Fruit fly (Drosophila melanogaster) whole organism, embryonic: ENCODE results near the gene CG12674.

Experiments
- Ada2b ChIP-seq: fragments of 200-800 bp; sonication (Bioruptor generic); IDR thresholded peaks from 2 replicates; pipeline ENCODE4 v1.3.6; 2022; ENCODE audit warnings: missing biosample characterization, missing genetic modification characterization
- Atf-2 ChIP-seq: fragments of 200-800 bp; sonication (Bioruptor generic); optimal IDR thresholded peaks from 2 replicates; lab custom pipeline; 2016; ENCODE audit warnings: missing biosample characterization, missing genetic modification characterization
- Atf6 ChIP-seq: fragments of 200-800 bp; sonication (Bioruptor generic); IDR thresholded peaks from 2 replicates; pipeline ENCODE4 v1.3.6; 2022; ENCODE audit warnings: missing biosample characterization, missing genetic modification characterization
- Bgb ChIP-seq: fragments of 200-800 bp; sonication (Bioruptor generic); IDR thresholded peaks from 2 replicates; pipeline ENCODE4 v1.3.6; 2022; ENCODE audit warnings: missing biosample characterization, missing genetic modification characterization; ENCODE audit not compliant: partially characterized antibody
- CG10959 ChIP-seq: fragments of 200-800 bp; sonication (Bioruptor generic); IDR thresholded peaks from 2 replicates; pipeline ENCODE4 v1.3.6; 2022; ENCODE audit warnings: missing biosample characterization, missing genetic modification characterization
- CG12219 ChIP-seq: fragments of 200-800 bp; sonication (Bioruptor generic); optimal IDR thresholded peaks from 3 replicates; lab custom pipeline; 2018; ENCODE audit warnings: missing biosample characterization, mild to moderate bottlenecking, missing genetic modification characterization
- CG13287 ChIP-seq: fragments of 200-800 bp; sonication (Bioruptor generic); IDR thresholded peaks from 2 replicates; pipeline ENCODE4 v1.3.6; 2022; ENCODE audit warnings: missing biosample characterization, missing genetic modification characterization; ENCODE audit not compliant: partially characterized antibody
- CG13296 ChIP-seq: fragments of 200-800 bp; sonication (Bioruptor generic); optimal IDR thresholded peaks from 3 replicates; lab custom pipeline; 2018; ENCODE audit warnings: missing biosample characterization, mild to moderate bottlenecking, missing genetic modification characterization
- CG13894 ChIP-seq: fragments of 200-800 bp; sonication (Bioruptor generic); optimal IDR thresholded peaks from 3 replicates; lab custom pipeline; 2018; ENCODE audit warnings: missing biosample characterization, mild to moderate bottlenecking, missing genetic modification characterization, moderate library complexity
- CG14050 ChIP-seq: fragments of 200-800 bp; sonication (Bioruptor generic); IDR thresholded peaks from 3 replicates; pipeline ENCODE4 v1.3.6; 2022; ENCODE audit warnings: missing biosample characterization, missing genetic modification characterization
- CG14441 ChIP-seq: fragments of 200-800 bp; sonication (Bioruptor generic); IDR thresholded peaks from 2 replicates; pipeline ENCODE4 v1.3.6; 2022; ENCODE audit warnings: missing biosample characterization, missing genetic modification characterization
- CG14710 ChIP-seq: fragments of 200-800 bp; sonication (Bioruptor generic); optimal IDR thresholded peaks from 3 replicates; lab custom pipeline; 2019; ENCODE audit warnings: missing biosample characterization, mild to moderate bottlenecking, missing genetic modification characterization, moderate library complexity
- CG15073 ChIP-seq: fragments of 200-800 bp; sonication (Bioruptor generic); optimal IDR thresholded peaks from 2 replicates; lab custom pipeline; 2016; ENCODE audit warnings: missing biosample characterization, missing genetic modification characterization
- CG2712 ChIP-seq: fragments of 200-800 bp; optimal IDR thresholded peaks from 3 replicates; lab custom pipeline; 2019; ENCODE audit warnings: missing biosample characterization, mild to moderate bottlenecking, missing genetic modification characterization, moderate library complexity
- CG33213 ChIP-seq: fragments of 200-800 bp; sonication (Bioruptor generic); optimal IDR thresholded peaks from 3 replicates; lab custom pipeline; 2016; ENCODE audit warnings: missing biosample characterization, missing genetic modification characterization
- CG34376 ChIP-seq: fragments of 200-800 bp; sonication (Bioruptor generic); optimal IDR thresholded peaks from 2 replicates; lab custom pipeline; 2018; ENCODE audit warnings: missing biosample characterization, mild to moderate bottlenecking, missing genetic modification characterization
- CG3838 ChIP-seq: fragments of 200-800 bp; sonication (Bioruptor generic); optimal IDR thresholded peaks from 3 replicates; lab custom pipeline; 2016; ENCODE audit warnings: missing biosample characterization, missing genetic modification characterization
- CG5180 ChIP-seq: fragments of 200-800 bp; sonication (Bioruptor generic); optimal IDR thresholded peaks from 3 replicates; lab custom pipeline; 2017; ENCODE audit warnings: missing biosample characterization, missing genetic modification characterization, mild to moderate bottlenecking, moderate library complexity, missing genetic modification reagents
- CG7372 ChIP-seq: fragments of 200-800 bp; sonication (Bioruptor generic); IDR thresholded peaks from 2 replicates; pipeline ENCODE4 v1.3.6; 2022; ENCODE audit warnings: missing biosample characterization, missing genetic modification characterization
- D19A ChIP-seq: fragments of 200-800 bp; optimal IDR thresholded peaks from 3 replicates; lab custom pipeline; 2019; ENCODE audit warnings: missing biosample characterization, mild to moderate bottlenecking, missing genetic modification characterization, moderate library complexity
- E2f1 ChIP-seq: fragments of 200-800 bp; sonication (Bioruptor generic); IDR thresholded peaks from 2 replicates; pipeline ENCODE4 v1.3.6; 2022; ENCODE audit warnings: missing biosample characterization, missing genetic modification characterization
- Fer2 ChIP-seq: fragments of 200-800 bp; sonication (Bioruptor generic); optimal IDR thresholded peaks from 2 replicates; lab custom pipeline; 2018; ENCODE audit warnings: missing biosample characterization, mild to moderate bottlenecking, missing genetic modification characterization, moderate library complexity
- HLH4C ChIP-seq: fragments of 200-800 bp; sonication (Bioruptor generic); IDR thresholded peaks from 3 replicates; pipeline ENCODE4 v1.3.6; 2022; ENCODE audit warnings: missing biosample characterization, missing genetic modification characterization; ENCODE audit not compliant: partially characterized antibody
- Lpt ChIP-seq: fragments of >200 bp; optimal IDR thresholded peaks from 2 replicates; lab custom pipeline; 2018; ENCODE audit warnings: missing biosample characterization, missing genetic modification characterization
- MESR4 ChIP-seq: fragments of 200-800 bp; sonication (Bioruptor generic); optimal IDR thresholded peaks from 2 replicates; lab custom pipeline; 2018; ENCODE audit warnings: missing biosample characterization, mild to moderate bottlenecking, missing genetic modification characterization, moderate library complexity
- Med ChIP-seq: fragments of 200-800 bp; sonication (Bioruptor generic); peaks from one replicate; lab custom pipeline; 2016; ENCODE audit warnings: missing biosample characterization, missing genetic modification characterization, mild to moderate bottlenecking, inconsistent platforms, moderate library complexity
- Nf-YC ChIP-seq: fragments of 200-800 bp; optimal IDR thresholded peaks from 3 replicates; lab custom pipeline; 2019; ENCODE audit warnings: missing biosample characterization, mild to moderate bottlenecking, missing genetic modification characterization, moderate library complexity
- Opbp ChIP-seq: fragments of 200-800 bp; sonication (Bioruptor generic); IDR thresholded peaks from 3 replicates; pipeline ENCODE4 v1.3.6; 2022; ENCODE audit warnings: missing biosample characterization, missing genetic modification characterization; ENCODE audit not compliant: partially characterized antibody
- Sox100B ChIP-seq: fragments of 200-800 bp; sonication (Bioruptor generic); optimal IDR thresholded peaks from 3 replicates; lab custom pipeline; 2018; ENCODE audit warnings: missing biosample characterization, mild to moderate bottlenecking, missing genetic modification characterization
- Sry-δ ChIP-seq: fragments of 200-800 bp; sonication (Bioruptor generic); optimal IDR thresholded peaks from 2 replicates; lab custom pipeline; 2016; ENCODE audit warnings: missing biosample characterization, missing genetic modification characterization
- Vsx1 ChIP-seq: fragments of 200-800 bp; sonication (Bioruptor generic); optimal IDR thresholded peaks from 2 replicates; lab custom pipeline; 2017; ENCODE audit warnings: missing biosample characterization, mild to moderate bottlenecking, missing genetic modification characterization, missing genetic modification reagents
- ato ChIP-seq: fragments of 200-800 bp; sonication (Bioruptor generic); IDR thresholded peaks from 2 replicates; pipeline ENCODE4 v1.3.6; 2022; ENCODE audit warnings: missing biosample characterization, missing genetic modification characterization; ENCODE audit not compliant: partially characterized antibody
- az2 ChIP-seq: fragments of 200-800 bp; sonication (Bioruptor generic); optimal IDR thresholded peaks from 3 replicates; lab custom pipeline; 2016; ENCODE audit warnings: missing biosample characterization, missing genetic modification characterization
- bbx ChIP-seq: fragments of 200-800 bp; sonication (Bioruptor generic); IDR thresholded peaks from 2 replicates; pipeline ENCODE4 v1.3.6; 2022; ENCODE audit warnings: missing biosample characterization, missing genetic modification characterization; ENCODE audit not compliant: partially characterized antibody
- dmrt11E ChIP-seq: fragments of 200-800 bp; sonication (Bioruptor generic); optimal IDR thresholded peaks from 3 replicates; lab custom pipeline; 2018; ENCODE audit warnings: missing biosample characterization, mild to moderate bottlenecking, missing genetic modification characterization, moderate library complexity
- en ChIP-seq: fragments of 200-800 bp; sonication (Bioruptor generic); optimal IDR thresholded peaks from 2 replicates; lab custom pipeline; 2016; ENCODE audit warnings: missing biosample characterization, missing genetic modification characterization
- gem ChIP-seq: fragments of 200-800 bp; sonication (Bioruptor generic); optimal IDR thresholded peaks from 2 replicates; lab custom pipeline; 2019; ENCODE audit warnings: missing biosample characterization, mild to moderate bottlenecking, missing genetic modification characterization, moderate library complexity
- gro ChIP-seq: fragments of 200-800 bp; sonication (Bioruptor generic); optimal IDR thresholded peaks from 2 replicates; lab custom pipeline; 2016; ENCODE audit warnings: missing biosample characterization, missing genetic modification characterization
- mirr ChIP-seq: fragments of 200-800 bp; sonication (Bioruptor generic); optimal IDR thresholded peaks from 3 replicates; lab custom pipeline; 2018; ENCODE audit warnings: missing biosample characterization, mild to moderate bottlenecking, missing genetic modification characterization
- mld ChIP-seq: fragments of 200-800 bp; sonication (Bioruptor generic); IDR thresholded peaks from 3 replicates; pipeline ENCODE4 v1.3.6; 2022; ENCODE audit warnings: missing biosample characterization, missing genetic modification characterization; ENCODE audit not compliant: partially characterized antibody
- nom ChIP-seq: fragments of 200-800 bp; sonication (Bioruptor generic); optimal IDR thresholded peaks from 2 replicates; lab custom pipeline; 2017; ENCODE audit warnings: missing biosample characterization, missing genetic modification characterization, mild to moderate bottlenecking, moderate library complexity, missing genetic modification reagents
- run ChIP-seq: fragments of 200-800 bp; sonication (Bioruptor generic); optimal IDR thresholded peaks from 3 replicates; lab custom pipeline; 2018; ENCODE audit warnings: missing biosample characterization, mild to moderate bottlenecking, missing genetic modification characterization
- so ChIP-seq: fragments of 200-800 bp; sonication (Bioruptor generic); IDR thresholded peaks from 3 replicates; pipeline ENCODE4 v1.3.6; 2022; ENCODE audit warnings: missing biosample characterization, missing genetic modification characterization
- ssp ChIP-seq: fragments of 200-800 bp; sonication (Bioruptor generic); IDR thresholded peaks from 2 replicates; pipeline ENCODE4 v1.3.6; 2022; ENCODE audit warnings: missing biosample characterization, missing genetic modification characterization
- toy ChIP-seq: fragments of 200-800 bp; sonication (Bioruptor generic); IDR thresholded peaks from 2 replicates; pipeline ENCODE4 v1.3.6; 2022; ENCODE audit warnings: missing biosample characterization, missing genetic modification characterization
- tx ChIP-seq: fragments of 200-800 bp; sonication (Bioruptor generic); optimal IDR thresholded peaks from 2 replicates; lab custom pipeline; 2016; ENCODE audit warnings: missing biosample characterization, missing genetic modification characterization
- unc-4 ChIP-seq: fragments of 200-800 bp; sonication (Bioruptor generic); IDR thresholded peaks from 2 replicates; pipeline ENCODE4 v1.3.6; 2022; ENCODE audit warnings: missing biosample characterization, missing genetic modification characterization; ENCODE audit not compliant: partially characterized antibody
- wor ChIP-seq: fragments of 200-800 bp; sonication (Bioruptor generic); IDR thresholded peaks from 2 replicates; pipeline ENCODE4 v1.3.6; 2022; ENCODE audit warnings: missing biosample characterization, missing genetic modification characterization
- zen2 ChIP-seq: fragments of 200-800 bp; sonication (Bioruptor generic); IDR thresholded peaks from 3 replicates; pipeline ENCODE4 v1.3.6; 2022; ENCODE audit warnings: missing biosample characterization, missing genetic modification characterization; ENCODE audit not compliant: partially characterized antibody

The CG12674 gene

DNA sequence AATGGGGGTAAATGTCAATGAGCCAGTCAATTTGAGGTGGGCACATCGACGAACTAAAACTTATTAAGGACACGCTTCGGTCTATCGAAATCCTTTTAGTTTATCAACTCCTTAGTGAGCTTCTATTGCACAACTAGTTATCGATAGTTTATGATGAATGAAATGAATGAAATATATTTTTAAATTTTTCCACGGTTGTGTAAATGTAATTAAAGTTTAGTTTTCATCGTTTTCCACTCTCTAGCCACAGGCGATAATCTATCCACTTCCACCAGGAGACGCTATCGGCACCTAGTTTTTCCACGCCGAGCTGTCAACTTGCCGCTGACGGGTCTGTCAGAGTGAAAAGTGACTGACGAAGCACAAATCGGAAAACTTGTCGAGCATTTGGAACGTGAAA is at the start of gene CG12674:
Gene CG12674 (plus strand): TSS at position 301 of the 400 bp plus-strand sequence.
- TF ChIP-seq CG34376 (no peak), so (GFP tag; lab: Robert Waterston, UW) (no peak), Vsx1 (no peak), Fer2 (tag; lab: Kevin White, UChicago) (no peak), CG14441 (GFP tag; lab: Robert Waterston, UW) (no peak), toy (no peak), CG33213 (GFP tag; lab: Kevin White, UChicago) (no peak), CG10959 (no peak), nom (GFP tag; lab: Kevin White, UChicago) (no peak)

DNA sequence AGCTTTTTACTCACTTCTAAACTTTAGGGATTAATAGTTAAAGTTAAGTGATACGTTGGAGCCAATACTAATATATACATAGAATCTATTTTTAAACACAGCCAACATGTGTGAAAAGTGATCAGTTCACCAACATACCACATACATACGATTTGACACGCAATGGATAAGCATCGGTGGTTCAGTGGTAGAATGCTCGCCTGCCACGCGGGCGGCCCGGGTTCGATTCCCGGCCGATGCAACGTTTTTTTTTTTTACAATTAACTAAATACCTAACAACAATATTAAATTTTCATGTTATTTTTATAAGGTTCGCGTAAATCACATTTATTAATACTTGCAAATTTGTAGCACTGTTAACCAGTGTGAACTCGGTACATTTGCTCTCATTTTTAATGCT is 48.2 kb upstream of the CG12674 start:
- TF ChIP-seq Sox100B (GFP tag; lab: Kevin White, UChicago) (no peak), CG13287 (no peak; the same call in 1 of the 2 replicates), Med (GFP tag; lab: Kevin White, UChicago) (peak; percentile 33), HLH4C (GFP tag; lab: Robert Waterston, UW) (peak; percentile 42; the same call in 1 of the 3 replicates), zen2 (GFP tag; lab: Robert Waterston, UW) (0 out of 3 replicates have a peak, but pooled peaks have one; percentile 27), Lpt (GFP tag; lab: Kevin White, UChicago) (no peak), CG2712 (tag; lab: Kevin White, UChicago) (no peak), CG13894 (tag; lab: Kevin White, UChicago) (no peak), gem (tag; lab: Kevin White, UChicago) (no peak), CG3838 (GFP tag; lab: Kevin White, UChicago) (no peak), wor (no peak), CG14050 (GFP tag; lab: Robert Waterston, UW) (no peak), az2 (GFP tag; lab: Kevin White, UChicago) (no peak), CG15073 (GFP tag; lab: Kevin White, UChicago) (no peak), mirr (no peak), E2f1 (GFP tag; lab: Robert Waterston, UW) (no peak), CG5180 (GFP tag; lab: Kevin White, UChicago) (peak; percentile 13), CG12219 (no peak), Nf-YC (tag; lab: Kevin White, UChicago) (no peak), Ada2b (no peak), Atf-2 (GFP tag; lab: Kevin White, UChicago) (no peak), run (tag; lab: Kevin White, UChicago) (no peak), D19A (tag; lab: Kevin White, UChicago) (no peak), ato (GFP tag; lab: Robert Waterston, UW) (peak; percentile 77), CG7372 (GFP tag; lab: Robert Waterston, UW) (no peak), dmrt11E (no peak), unc-4 (GFP tag; lab: Robert Waterston, UW) (no peak), CG10959 (no peak), Atf6 (no peak), ssp (GFP tag; lab: Robert Waterston, UW) (no peak), tx (no peak), en (GFP tag; lab: Kevin White, UChicago) (no peak), mld (GFP tag; lab: Robert Waterston, UW) (peak; percentile 87), gro (GFP tag; lab: Kevin White, UChicago) (no peak), Opbp (GFP tag; lab: Robert Waterston, UW) (peak; percentile 83), CG14710 (tag; lab: Kevin White, UChicago) (no peak), Bgb (GFP tag; lab: Robert Waterston, UW) (peak; percentile 68), bbx (GFP tag; lab: Robert Waterston, UW) (peak; percentile 71; the same call in 1 of the 2 replicates), CG13296 (GFP tag; lab: Kevin White, UChicago) (no peak), MESR4 (GFP tag; lab: Kevin White, UChicago) (no peak), Sry-δ (GFP tag; lab: Kevin White, UChicago) (no peak)
